Fruit fly (Drosophila melanogaster) whole organism, embryonic: ENCODE measurements around the gene CG10947.

Experiments
- ATbp ChIP-seq: fragments of 200-800 bp; sonication (Bioruptor generic); optimal IDR thresholded peaks from 2 replicates; lab custom pipeline; 2017; ENCODE audit warnings: missing biosample characterization, mild to moderate bottlenecking, missing genetic modification characterization, missing genetic modification reagents
- Abd-B ChIP-seq: fragments of 200-800 bp; sonication (Bioruptor generic); optimal IDR thresholded peaks from 2 replicates; lab custom pipeline; 2018; ENCODE audit warnings: missing biosample characterization, mild to moderate bottlenecking, missing genetic modification characterization, moderate library complexity
- Blimp-1 ChIP-seq: fragments of 200-800 bp; sonication (Bioruptor generic); optimal IDR thresholded peaks from 3 replicates; lab custom pipeline; 2018; ENCODE audit warnings: missing biosample characterization, missing genetic modification characterization, mild to moderate bottlenecking, moderate library complexity, missing genetic modification reagents
- CG11696 ChIP-seq: fragments of 200-800 bp; sonication (Bioruptor generic); IDR thresholded peaks from 2 replicates; pipeline ENCODE4 v1.3.6; 2022; ENCODE audit warnings: missing biosample characterization, missing genetic modification characterization
- CG11723 ChIP-seq: fragments of 200-800 bp; sonication (Bioruptor generic); optimal IDR thresholded peaks from 2 replicates; lab custom pipeline; 2017; ENCODE audit warnings: missing biosample characterization, mild to moderate bottlenecking, missing genetic modification characterization
- CG12391 ChIP-seq: fragments of 200-800 bp; sonication (Bioruptor generic); optimal IDR thresholded peaks from 3 replicates; lab custom pipeline; 2018; ENCODE audit warnings: missing biosample characterization, mild to moderate bottlenecking, missing genetic modification characterization, moderate library complexity
- CG14860 ChIP-seq: fragments of 200-800 bp; sonication (Bioruptor generic); IDR thresholded peaks from 3 replicates; pipeline ENCODE4 v1.3.6; 2022; ENCODE audit warnings: missing biosample characterization, missing genetic modification characterization; ENCODE audit not compliant: partially characterized antibody
- CG15514 ChIP-seq: fragments of 200-800 bp; sonication (Bioruptor generic); optimal IDR thresholded peaks from 3 replicates; lab custom pipeline; 2017; ENCODE audit warnings: missing biosample characterization, missing genetic modification characterization, mild to moderate bottlenecking, moderate library complexity, missing genetic modification reagents
- CG1602 ChIP-seq: fragments of 200-800 bp; sonication (Bioruptor generic); optimal IDR thresholded peaks from 3 replicates; lab custom pipeline; 2016; ENCODE audit warnings: missing biosample characterization, missing genetic modification characterization
- CG1603 ChIP-seq: fragments of 200-800 bp; sonication (Bioruptor generic); optimal IDR thresholded peaks from 2 replicates; lab custom pipeline; 2019; ENCODE audit warnings: missing biosample characterization, mild to moderate bottlenecking, missing genetic modification characterization, moderate library complexity
- CG2202 ChIP-seq: fragments of 200-800 bp; sonication (Bioruptor generic); optimal IDR thresholded peaks from 2 replicates; lab custom pipeline; 2018; ENCODE audit warnings: missing biosample characterization, mild to moderate bottlenecking, missing genetic modification characterization
- CG2712 ChIP-seq: fragments of 200-800 bp; optimal IDR thresholded peaks from 3 replicates; lab custom pipeline; 2019; ENCODE audit warnings: missing biosample characterization, mild to moderate bottlenecking, missing genetic modification characterization, moderate library complexity
- CG3838 ChIP-seq: fragments of 200-800 bp; sonication (Bioruptor generic); optimal IDR thresholded peaks from 3 replicates; lab custom pipeline; 2016; ENCODE audit warnings: missing biosample characterization, missing genetic modification characterization
- CG4424 ChIP-seq: fragments of 200-800 bp; sonication (Bioruptor generic); optimal IDR thresholded peaks from 3 replicates; lab custom pipeline; 2016; ENCODE audit warnings: missing biosample characterization, missing genetic modification characterization
- CG4707 ChIP-seq: fragments of 200-800 bp; sonication (Bioruptor generic); optimal IDR thresholded peaks from 2 replicates; lab custom pipeline; 2018; ENCODE audit warnings: missing biosample characterization, mild to moderate bottlenecking, missing genetic modification characterization, moderate library complexity
- CG6813 ChIP-seq: fragments of 200-800 bp; sonication (Bioruptor generic); optimal IDR thresholded peaks from 2 replicates; lab custom pipeline; 2017; ENCODE audit warnings: missing biosample characterization, missing genetic modification characterization, mild to moderate bottlenecking, moderate library complexity, missing genetic modification reagents
- D19A ChIP-seq: fragments of 200-800 bp; optimal IDR thresholded peaks from 3 replicates; lab custom pipeline; 2019; ENCODE audit warnings: missing biosample characterization, mild to moderate bottlenecking, missing genetic modification characterization, moderate library complexity
- Dbx ChIP-seq: fragments of 200-800 bp; sonication (Bioruptor generic); IDR thresholded peaks from 3 replicates; pipeline ENCODE4 v1.3.6; 2022; ENCODE audit warnings: missing biosample characterization, missing genetic modification characterization
- Fer3 ChIP-seq: fragments of 200-800 bp; sonication (Bioruptor generic); optimal IDR thresholded peaks from 2 replicates; lab custom pipeline; 2018; ENCODE audit warnings: missing biosample characterization, mild to moderate bottlenecking, missing genetic modification characterization, moderate library complexity
- Hr78 ChIP-seq, 2 experiments: fragments of 200-800 bp in 1 of 2; fragments of >200 bp in 1 of 2; sonication (Bioruptor generic) in 1 of 2; optimal IDR thresholded peaks; 2 replicates each; lab custom pipeline; 2017 to 2019; ENCODE audit warnings: missing biosample characterization in 2 of 2, missing genetic modification characterization in 2 of 2, mild to moderate bottlenecking in 1 of 2, moderate library complexity in 1 of 2
- MBD-R2 ChIP-seq: fragments of 200-800 bp; sonication (Bioruptor generic); IDR thresholded peaks from 2 replicates; pipeline ENCODE4 v1.3.6; 2022; ENCODE audit warnings: missing biosample characterization, missing genetic modification characterization
- MESR4 ChIP-seq: fragments of 200-800 bp; sonication (Bioruptor generic); optimal IDR thresholded peaks from 2 replicates; lab custom pipeline; 2018; ENCODE audit warnings: missing biosample characterization, mild to moderate bottlenecking, missing genetic modification characterization, moderate library complexity
- Max ChIP-seq: fragments of 200-800 bp; sonication (Bioruptor generic); optimal IDR thresholded peaks from 2 replicates; lab custom pipeline; 2016; ENCODE audit warnings: missing biosample characterization, mild to moderate bottlenecking, missing genetic modification characterization
- Nf-YC ChIP-seq: fragments of 200-800 bp; optimal IDR thresholded peaks from 3 replicates; lab custom pipeline; 2019; ENCODE audit warnings: missing biosample characterization, mild to moderate bottlenecking, missing genetic modification characterization, moderate library complexity
- Six4 ChIP-seq: fragments of 200-800 bp; sonication (Bioruptor generic); optimal IDR thresholded peaks from 2 replicates; lab custom pipeline; 2016; ENCODE audit warnings: missing biosample characterization, missing genetic modification characterization
- YL-1 ChIP-seq: fragments of 200-800 bp; sonication (Bioruptor generic); optimal IDR thresholded peaks from 3 replicates; lab custom pipeline; 2017; ENCODE audit warnings: missing biosample characterization, mild to moderate bottlenecking, missing genetic modification characterization
- amos ChIP-seq: fragments of 200-800 bp; sonication (Bioruptor generic); IDR thresholded peaks from 2 replicates; pipeline ENCODE4 v1.3.6; 2022; ENCODE audit warnings: missing biosample characterization, missing genetic modification characterization; ENCODE audit not compliant: partially characterized antibody
- cad ChIP-seq: fragments of >200 bp; optimal IDR thresholded peaks from 2 replicates; lab custom pipeline; 2017; ENCODE audit warnings: missing biosample characterization, missing genetic modification characterization
- chm ChIP-seq: fragments of 200-800 bp; sonication (Bioruptor generic); IDR thresholded peaks from 2 replicates; pipeline ENCODE4 v1.3.6; 2022; ENCODE audit warnings: missing biosample characterization, missing genetic modification characterization
- cwo ChIP-seq: fragments of 200-800 bp; sonication (Bioruptor generic); optimal IDR thresholded peaks from 3 replicates; lab custom pipeline; 2017; ENCODE audit warnings: missing biosample characterization, missing genetic modification characterization, mild to moderate bottlenecking, moderate library complexity, missing genetic modification reagents
- en ChIP-seq: fragments of 200-800 bp; sonication (Bioruptor generic); optimal IDR thresholded peaks from 2 replicates; lab custom pipeline; 2016; ENCODE audit warnings: missing biosample characterization, missing genetic modification characterization
- eyg ChIP-seq: fragments of 200-800 bp; sonication (Bioruptor generic); optimal IDR thresholded peaks from 3 replicates; lab custom pipeline; 2016; ENCODE audit warnings: missing biosample characterization, missing genetic modification characterization
- fd3F ChIP-seq: fragments of 200-800 bp; sonication (Bioruptor generic); optimal IDR thresholded peaks from 2 replicates; lab custom pipeline; 2018; ENCODE audit warnings: missing biosample characterization, mild to moderate bottlenecking, missing genetic modification characterization, moderate library complexity
- grau ChIP-seq: fragments of 200-800 bp; optimal IDR thresholded peaks from 3 replicates; lab custom pipeline; 2019; ENCODE audit warnings: missing biosample characterization, mild to moderate bottlenecking, missing genetic modification characterization, moderate library complexity
- hbn ChIP-seq: fragments of 200-800 bp; sonication (Bioruptor generic); IDR thresholded peaks from 2 replicates; pipeline ENCODE4 v1.3.6; 2022; ENCODE audit warnings: missing biosample characterization, missing genetic modification characterization; ENCODE audit not compliant: partially characterized antibody
- jumu ChIP-seq: fragments of 200-800 bp; sonication (Bioruptor generic); optimal IDR thresholded peaks from 3 replicates; lab custom pipeline; 2016; ENCODE audit warnings: missing biosample characterization, missing genetic modification characterization
- klu ChIP-seq: fragments of 200-800 bp; sonication (Bioruptor generic); IDR thresholded peaks from 2 replicates; pipeline ENCODE4 v1.3.6; 2022; ENCODE audit warnings: missing biosample characterization, missing genetic modification characterization
- mld ChIP-seq: fragments of 200-800 bp; sonication (Bioruptor generic); IDR thresholded peaks from 3 replicates; pipeline ENCODE4 v1.3.6; 2022; ENCODE audit warnings: missing biosample characterization, missing genetic modification characterization; ENCODE audit not compliant: partially characterized antibody
- nerfin-2 ChIP-seq: fragments of 200-800 bp; sonication (Bioruptor generic); IDR thresholded peaks from 2 replicates; pipeline ENCODE4 v1.3.6; 2022; ENCODE audit warnings: missing biosample characterization, missing genetic modification characterization; ENCODE audit not compliant: partially characterized antibody
- pan ChIP-seq, 4 experiments: fragments of >200 bp in 3 of 4; fragments of 200-800 bp in 1 of 4; sonication (Bioruptor generic) in 1 of 4; optimal IDR thresholded peaks in 3 of 4; IDR thresholded peaks in 1 of 4; 2 replicates each; pipeline versions ENCODE4 v1.3.6 to Lab custom; 2017 to 2022; ENCODE audit warnings: missing biosample characterization in 2 of 4, missing genetic modification characterization in 2 of 4, mixed read lengths in 1 of 4
- pfk ChIP-seq: fragments of 200-800 bp; sonication (Bioruptor generic); optimal IDR thresholded peaks from 2 replicates; lab custom pipeline; 2018; ENCODE audit warnings: missing biosample characterization, mild to moderate bottlenecking, missing genetic modification characterization, moderate library complexity
- pnt ChIP-seq: fragments of 200-800 bp; sonication (Bioruptor generic); optimal IDR thresholded peaks from 3 replicates; lab custom pipeline; 2016; ENCODE audit warnings: missing biosample characterization, missing genetic modification characterization
- tap ChIP-seq: fragments of 200-800 bp; optimal IDR thresholded peaks from 3 replicates; lab custom pipeline; 2019; ENCODE audit warnings: missing biosample characterization, mild to moderate bottlenecking, missing genetic modification characterization, moderate library complexity
- tio ChIP-seq: fragments of 200-800 bp; sonication (Bioruptor generic); optimal IDR thresholded peaks from 2 replicates; lab custom pipeline; 2017; ENCODE audit warnings: missing biosample characterization, missing genetic modification characterization, inconsistent platforms
- trem ChIP-seq: fragments of 200-800 bp; optimal IDR thresholded peaks from 3 replicates; lab custom pipeline; 2019; ENCODE audit warnings: missing biosample characterization, mild to moderate bottlenecking, missing genetic modification characterization, moderate library complexity
- trh ChIP-seq: fragments of 200-800 bp; sonication (Bioruptor generic); optimal IDR thresholded peaks from 2 replicates; lab custom pipeline; 2016; ENCODE audit warnings: missing biosample characterization, missing genetic modification characterization
- tx ChIP-seq: fragments of 200-800 bp; sonication (Bioruptor generic); optimal IDR thresholded peaks from 2 replicates; lab custom pipeline; 2016; ENCODE audit warnings: missing biosample characterization, missing genetic modification characterization
- unpg ChIP-seq: fragments of 200-800 bp; sonication (Bioruptor generic); optimal IDR thresholded peaks from 3 replicates; lab custom pipeline; 2018; ENCODE audit warnings: missing biosample characterization, mild to moderate bottlenecking, missing genetic modification characterization, moderate library complexity

The CG10947 gene

DNA sequence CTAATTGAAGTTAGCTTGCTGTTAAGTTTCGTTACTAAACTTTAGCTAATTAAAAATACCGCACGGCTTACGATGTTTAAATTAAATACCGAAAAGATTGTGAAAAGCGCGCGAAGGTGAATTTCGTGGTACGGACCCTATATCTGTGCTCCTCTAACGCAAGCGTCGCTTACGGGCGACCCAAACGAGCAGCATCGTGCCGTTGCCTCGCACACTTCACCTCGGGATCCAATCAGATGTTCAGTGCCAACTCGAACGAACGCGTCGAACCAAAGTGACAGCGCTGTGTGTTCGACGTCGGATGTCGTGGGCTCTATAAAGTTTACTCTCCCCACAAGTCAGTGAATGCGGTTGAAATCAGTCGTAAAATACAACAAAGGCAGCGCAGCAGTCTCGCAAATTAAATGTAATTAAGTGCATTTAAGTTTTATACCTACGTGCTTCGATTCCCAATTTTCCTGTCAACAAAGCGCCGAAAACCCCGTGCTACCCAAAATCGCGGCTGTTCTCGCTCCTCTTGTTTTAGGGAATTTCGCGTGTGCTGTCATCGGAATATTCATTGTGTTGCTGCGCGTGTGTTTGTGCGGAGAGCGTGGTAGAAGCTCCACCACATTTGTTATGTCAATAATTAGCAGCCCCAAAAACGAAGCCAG lies 14.3 kb upstream of the CG10947 start (continued):
- TF ChIP-seq CG11696 (no peak; the same call in 1 of the 2 replicates), Fer3 (tag; lab: Kevin White, UChicago) (no peak), nerfin-2 (no peak), hbn (GFP tag; lab: Robert Waterston, UW) (no peak), CG6813 (GFP tag; lab: Kevin White, UChicago) (no peak), trh (GFP tag; lab: Kevin White, UChicago) (no peak), cad (no peak), Abd-B (GFP tag; lab: Kevin White, UChicago) (no peak), CG15514 (GFP tag; lab: Kevin White, UChicago) (no peak), CG2712 (tag; lab: Kevin White, UChicago) (no peak), CG12391 (tag; lab: Kevin White, UChicago) (no peak), eyg (GFP tag; lab: Kevin White, UChicago) (no peak), CG14860 (GFP tag; lab: Robert Waterston, UW) (no peak), cwo (GFP tag; lab: Kevin White, UChicago) (no peak), mld (no peak), Nf-YC (tag; lab: Kevin White, UChicago) (peak; percentile 58), pan (optimal IDR thresholded peaks at IDR 0.05; lab: Kevin White, UChicago) (no peak), pan (GFP tag; optimal IDR thresholded peaks at IDR 0.05 in 1 of 2, IDR thresholded peaks at IDR 0.05 in 1 of 2) (no peak), chm (GFP tag; lab: Robert Waterston, UW) (no peak; the same call in 1 of the 2 replicates), tx (GFP tag; lab: Kevin White, UChicago) (no peak), en (GFP tag; lab: Kevin White, UChicago) (no peak), Hr78 (GFP tag; optimal IDR thresholded peaks at IDR 0.05; lab: Kevin White, UChicago) (no peak), MESR4 (GFP tag; lab: Kevin White, UChicago) (peak; percentile 12), pnt (no peak), tap (tag; lab: Kevin White, UChicago) (no peak), ATbp (GFP tag; lab: Kevin White, UChicago) (no peak), pfk (GFP tag; lab: Kevin White, UChicago) (no peak), trem (tag; lab: Kevin White, UChicago) (peak; percentile 0), Max (GFP tag; lab: Kevin White, UChicago) (peak; percentile 24), Six4 (GFP tag; lab: Kevin White, UChicago) (no peak), CG4424 (GFP tag; lab: Kevin White, UChicago) (no peak), CG1603 (tag; lab: Kevin White, UChicago) (no peak), Blimp-1 (GFP tag; lab: Kevin White, UChicago) (no peak), CG3838 (no peak), MBD-R2 (GFP tag; lab: Robert Waterston, UW) (no peak), klu (GFP tag; lab: Robert Waterston, UW) (no peak), CG4707 (GFP tag; lab: Kevin White, UChicago) (no peak), D19A (tag; lab: Kevin White, UChicago) (no peak), tio (GFP tag; lab: Kevin White, UChicago) (no peak), CG2202 (no peak), CG11723 (GFP tag; lab: Kevin White, UChicago) (no peak), jumu (GFP tag; lab: Kevin White, UChicago) (no peak), Dbx (GFP tag; lab: Robert Waterston, UW) (no peak), fd3F (GFP tag; lab: Kevin White, UChicago) (no peak), grau (tag; lab: Kevin White, UChicago) (no peak), YL-1 (GFP tag; lab: Kevin White, UChicago) (peak; percentile 22), unpg (no peak), CG1602 (no peak), amos (no peak; the same call in 1 of the 2 replicates)
